Worm (Caenorhabditis elegans) whole organism, L4 larva: ENCODE measurements around the gene ifta-2.

Experiments used
- D1046.2 ChIP-seq: fragments of 200-800 bp; sonication (Bioruptor generic); IDR thresholded peaks from 2 replicates; pipeline ENCODE4 v1.3.6; 2022; ENCODE audit warnings: missing genetic modification characterization, missing compliant biosample characterization
- F44E2.7 ChIP-seq: fragments of 200-800 bp; sonication (Bioruptor generic); IDR thresholded peaks from 2 replicates; pipeline ENCODE4 v2.1.2; 2022; ENCODE audit warnings: missing genetic modification characterization, missing compliant biosample characterization
- Y105C5A.15 ChIP-seq: fragments of 200-800 bp; sonication (Bioruptor generic); IDR thresholded peaks from 2 replicates; pipeline ENCODE4 v1.3.6; 2022; ENCODE audit warnings: missing genetic modification characterization, missing compliant biosample characterization
- Y75B8A.6 ChIP-seq: fragments of 200-800 bp; sonication (Bioruptor generic); IDR thresholded peaks from 2 replicates; pipeline ENCODE4 v1.3.6; 2022; ENCODE audit warnings: missing genetic modification reagents, missing genetic modification characterization, missing compliant biosample characterization
- aha-1 ChIP-seq: fragments of 150-350 bp; peaks from one replicate; lab custom pipeline; 2014; ENCODE audit warnings: missing biosample characterization, missing genetic modification characterization
- ceh-32 ChIP-seq: sonication (generic microtip); optimal IDR thresholded peaks from 2 replicates; lab custom pipeline; 2016; ENCODE audit warnings: mild to moderate bottlenecking, missing genetic modification characterization, missing compliant biosample characterization; ENCODE audit not compliant: poor library complexity
- daf-8 ChIP-seq: fragments of 200-800 bp; sonication (Bioruptor generic); IDR thresholded peaks from 2 replicates; pipeline ENCODE4 v1.3.6; 2022; ENCODE audit warnings: missing genetic modification characterization, missing compliant biosample characterization
- dmd-9 ChIP-seq: fragments of 200-800 bp; sonication (Bioruptor generic); IDR thresholded peaks from 2 replicates; pipeline ENCODE4 v1.3.6; 2022; ENCODE audit warnings: missing genetic modification reagents, missing genetic modification characterization, missing compliant biosample characterization
- duxl-1 ChIP-seq: sonication (generic microtip); optimal IDR thresholded peaks from 2 replicates; lab custom pipeline; 2016; ENCODE audit warnings: mild to moderate bottlenecking, missing genetic modification characterization, moderate library complexity, missing compliant biosample characterization; ENCODE audit not compliant: poor library complexity
- egl-27 ChIP-seq: sonication (generic microtip); optimal IDR thresholded peaks from 3 replicates; lab custom pipeline; 2017; ENCODE audit warnings: missing biosample characterization, missing genetic modification reagents, missing genetic modification characterization
- hif-1 ChIP-seq, 2 experiments: sonication (generic microtip); optimal IDR thresholded peaks; 2 replicates each; lab custom pipeline; 2016 to 2017; ENCODE audit warnings: missing compliant biosample characterization in 2 of 2, missing genetic modification characterization in 2 of 2, missing genetic modification reagents in 2 of 2, missing genotype in 2 of 2, mild to moderate bottlenecking in 1 of 2
- hlh-30 ChIP-seq: sonication (generic microtip); optimal IDR thresholded peaks from 2 replicates; lab custom pipeline; 2017; ENCODE audit warnings: antibody characterized with exemption, mild to moderate bottlenecking, missing genetic modification characterization, missing compliant biosample characterization; ENCODE audit not compliant: insufficient read depth
- lin-15B ChIP-seq: fragments of 150-350 bp; sonication (generic microtip); optimal IDR thresholded peaks from 3 replicates; lab custom pipeline; 2014; ENCODE audit warnings: missing biosample characterization, missing genetic modification characterization
- lin-29 ChIP-seq: fragments of 200-800 bp; sonication (Bioruptor generic); IDR thresholded peaks from 2 replicates; pipeline ENCODE4 v1.3.6; 2022; ENCODE audit warnings: missing genetic modification reagents, missing genetic modification characterization, missing compliant biosample characterization
- mxl-3 ChIP-seq: fragments of 200-800 bp; sonication (Bioruptor generic); optimal IDR thresholded peaks from 2 replicates; lab custom pipeline; 2018; ENCODE audit warnings: mild to moderate bottlenecking, missing genetic modification characterization, missing compliant biosample characterization
- nhr-25 ChIP-seq: sonication (generic microtip); optimal IDR thresholded peaks from 2 replicates; lab custom pipeline; 2017; ENCODE audit warnings: missing genetic modification characterization, mild to moderate bottlenecking, missing compliant biosample characterization, antibody characterized with exemption, moderate library complexity, borderline replicate concordance; ENCODE audit not compliant: insufficient read depth
- pha-4 ChIP-seq, 2 experiments: fragments of 150-350 bp in 1 of 2; fragments of 200-800 bp in 1 of 2; sonication (Bioruptor generic) in 1 of 2; IDR thresholded peaks in 1 of 2; optimal IDR thresholded peaks in 1 of 2; 2 replicates each; pipeline versions ENCODE4 v1.3.6 to Lab custom; 2014 to 2022; ENCODE audit warnings: missing genetic modification characterization in 2 of 2, missing genetic modification reagents in 2 of 2, missing biosample characterization in 1 of 2, missing compliant biosample characterization in 1 of 2
- rbr-2 ChIP-seq: sonication (generic microtip); optimal IDR thresholded peaks from 2 replicates; lab custom pipeline; 2016; ENCODE audit warnings: missing genotype, missing genetic modification characterization, missing compliant biosample characterization
- tra-1 ChIP-seq: fragments of 200-800 bp; sonication (Bioruptor generic); IDR thresholded peaks from 2 replicates; pipeline ENCODE4 v1.3.6; 2022; ENCODE audit warnings: missing genetic modification reagents, missing genetic modification characterization, missing compliant biosample characterization
- unc-39 ChIP-seq: sonication (generic microtip); optimal IDR thresholded peaks from 2 replicates; lab custom pipeline; 2017; ENCODE audit warnings: missing biosample characterization, missing genetic modification characterization
- vab-7 ChIP-seq: fragments of 200-800 bp; sonication (Bioruptor generic); IDR thresholded peaks from 2 replicates; pipeline ENCODE4 v1.3.6; 2022; ENCODE audit warnings: missing genetic modification reagents, missing genetic modification characterization, missing compliant biosample characterization
- zag-1 ChIP-seq: fragments of 150-350 bp; optimal IDR thresholded peaks from 2 replicates; lab custom pipeline; 2014; ENCODE audit warnings: missing biosample characterization, missing genetic modification characterization
- zfp-3 ChIP-seq: fragments of 200-800 bp; sonication (Bioruptor generic); conservative IDR thresholded peaks from 2 replicates; pipeline ENCODE4 v1.3.6; 2022; ENCODE audit warnings: missing genetic modification reagents, missing genetic modification characterization, missing compliant biosample characterization

The ifta-2 gene

DNA sequence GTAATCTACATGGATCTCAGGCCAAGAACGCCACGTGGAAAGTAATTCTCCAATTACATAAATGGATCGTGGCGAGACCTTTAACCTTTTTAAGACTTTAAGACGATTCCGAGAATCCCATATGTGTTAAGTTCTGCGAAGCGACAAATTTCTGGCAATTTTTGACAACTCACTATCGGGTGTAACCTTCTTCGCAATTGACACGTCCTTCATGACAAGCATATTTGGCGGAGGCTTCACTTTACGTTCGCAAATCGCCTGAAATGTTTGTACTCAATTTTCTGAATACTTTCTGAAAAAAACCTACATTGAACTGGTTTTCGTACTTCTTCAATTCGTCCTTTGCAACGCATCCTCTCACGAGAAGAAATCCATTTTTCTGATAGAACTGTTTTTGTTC, 43.0 kb downstream of the ifta-2 start:
- peak; percentile 63 for TF ChIP-seq aha-1 (tag; lab: Kevin White, UChicago)
- no peak for TF ChIP-seq daf-8 (GFP tag; lab: Robert Waterston, UW)
- TF ChIP-seq mxl-3 = no peak

DNA sequence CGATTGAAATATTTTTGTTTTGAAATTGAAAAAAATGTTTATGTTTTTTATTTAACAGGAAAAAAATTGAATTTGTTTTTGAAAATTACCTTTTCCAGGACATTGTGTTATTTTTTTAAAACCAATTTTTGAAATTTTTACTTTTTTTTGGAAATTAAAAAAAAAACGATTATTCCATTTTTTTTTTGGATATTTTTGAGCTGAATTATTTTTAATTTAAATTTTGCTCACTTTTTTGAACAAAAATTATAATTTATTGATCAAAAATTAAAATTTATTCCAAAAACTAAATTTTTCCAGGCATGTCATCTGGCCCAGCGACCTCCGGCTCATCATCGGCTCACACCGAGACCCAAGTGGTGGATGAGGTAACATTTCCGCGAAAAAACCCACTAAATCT, 46.8 kb downstream of the ifta-2 start, which contains the start of gene gtf-2E1:
Gene gtf-2E1, plus strand, starts transcription at position 301 of the 400 bp plus-strand sequence.
- TF ChIP-seq zfp-3 (GFP tag; lab: Robert Waterston, UW) (no peak), pha-4 (GFP tag; IDR thresholded peaks at IDR 0.05; lab: Robert Waterston, UW) (no peak), pha-4 (tag; optimal IDR thresholded peaks at IDR 0.05; lab: Kevin White, UChicago) (no peak), F44E2.7 (GFP tag; lab: Robert Waterston, UW) (no peak), egl-27 (tag; lab: Kevin White, UChicago) (no peak), hlh-30 (tag; lab: Kevin White, UChicago) (no peak), daf-8 (GFP tag; lab: Robert Waterston, UW) (no peak), D1046.2 (GFP tag; lab: Robert Waterston, UW) (no peak), hif-1 (tag; optimal IDR thresholded peaks at IDR 0.05; lab: Kevin White, UChicago) (no peak), Y75B8A.6 (no peak), zag-1 (no peak), rbr-2 (tag; lab: Kevin White, UChicago) (no peak), nhr-25 (tag; lab: Kevin White, UChicago) (no peak), vab-7 (GFP tag; lab: Robert Waterston, UW) (no peak), lin-29 (GFP tag; lab: Robert Waterston, UW) (no peak), lin-15B (tag; lab: Kevin White, UChicago) (no peak), dmd-9 (GFP tag; lab: Robert Waterston, UW) (no peak), unc-39 (no peak), duxl-1 (tag; lab: Kevin White, UChicago) (no peak), Y105C5A.15 (GFP tag; lab: Robert Waterston, UW) (no peak)

DNA sequence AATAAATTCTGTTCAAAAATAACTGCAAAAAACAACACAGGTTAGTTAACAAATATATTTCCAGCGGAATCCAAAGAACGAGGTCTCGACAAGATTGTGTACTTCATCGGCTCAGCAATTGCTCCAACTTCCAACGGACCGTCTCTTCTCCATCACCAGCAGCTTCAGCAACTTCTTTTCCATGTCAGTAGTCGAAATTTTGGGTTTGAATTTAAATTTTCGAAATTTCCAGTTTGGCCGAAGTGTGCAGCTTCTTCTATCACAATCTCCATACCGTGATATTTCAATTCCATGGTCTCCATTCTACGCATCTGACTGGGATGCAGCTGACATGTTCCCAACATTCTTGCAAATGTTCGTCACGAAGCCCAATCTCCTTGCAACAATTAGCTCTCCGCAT, 48.4 kb downstream of the ifta-2 start:
- TF ChIP-seq aha-1 (tag; lab: Kevin White, UChicago) (peak; percentile 99), ceh-32 (tag; lab: Kevin White, UChicago) (no peak), tra-1 (GFP tag; lab: Robert Waterston, UW) (no peak)
